Fruit fly (Drosophila melanogaster): ENCODE data around the gene CG31266.

dm6 chr3R:17127912-17128311 lies 4.5 kb upstream of the CG31266 start, which contains the start of gene CG31265:
- TF ChIP-seq CrebA (GFP tag; optimal IDR thresholded peaks at IDR 0.05; ENCODE audit: borderline replicate concordance) (no peak), Dfd (GFP tag; optimal IDR thresholded peaks at IDR 0.05) (no peak), psq (GFP tag; optimal IDR thresholded peaks at IDR 0.05) (no peak), jim (GFP tag; optimal IDR thresholded peaks at IDR 0.05) (no peak), pan (optimal IDR thresholded peaks at IDR 0.05) (no peak), N (GFP tag; optimal IDR thresholded peaks at IDR 0.05) (no peak)

All from whole organism, wandering third instar larva.